Fruit fly (Drosophila melanogaster) whole organism, embryonic: ENCODE results near the gene Rab3-GAP.

ENCODE experiments used
- B-H1 ChIP-seq: fragments of 200-800 bp; sonication (Bioruptor generic); IDR thresholded peaks from 3 replicates; pipeline ENCODE4 v1.3.6; 2022; ENCODE audit warnings: missing biosample characterization, missing genetic modification characterization
- CG10321 ChIP-seq: fragments of 200-800 bp; sonication (Bioruptor generic); IDR thresholded peaks from 2 replicates; pipeline ENCODE4 v1.3.6; 2022; ENCODE audit warnings: missing biosample characterization, missing genetic modification characterization
- CG12104 ChIP-seq: fragments of 200-800 bp; sonication (Bioruptor generic); optimal IDR thresholded peaks from 3 replicates; lab custom pipeline; 2016; ENCODE audit warnings: missing biosample characterization, missing genetic modification characterization
- CG12769 ChIP-seq: fragments of 200-800 bp; sonication (Bioruptor generic); optimal IDR thresholded peaks from 2 replicates; lab custom pipeline; 2019; ENCODE audit warnings: missing biosample characterization, mild to moderate bottlenecking, missing genetic modification characterization, moderate library complexity
- CG12942 ChIP-seq: fragments of 200-800 bp; sonication (Bioruptor generic); optimal IDR thresholded peaks from 3 replicates; lab custom pipeline; 2016; ENCODE audit warnings: missing biosample characterization, missing genetic modification characterization
- CG13775 ChIP-seq: fragments of 200-800 bp; sonication (Bioruptor generic); optimal IDR thresholded peaks from 3 replicates; lab custom pipeline; 2017; ENCODE audit warnings: missing biosample characterization, mild to moderate bottlenecking, missing genetic modification characterization
- CG14441 ChIP-seq: fragments of 200-800 bp; sonication (Bioruptor generic); IDR thresholded peaks from 2 replicates; pipeline ENCODE4 v1.3.6; 2022; ENCODE audit warnings: missing biosample characterization, missing genetic modification characterization
- CG14710 ChIP-seq: fragments of 200-800 bp; sonication (Bioruptor generic); optimal IDR thresholded peaks from 3 replicates; lab custom pipeline; 2019; ENCODE audit warnings: missing biosample characterization, mild to moderate bottlenecking, missing genetic modification characterization, moderate library complexity
- CG15269 ChIP-seq: fragments of 200-800 bp; sonication (Bioruptor generic); optimal IDR thresholded peaks from 2 replicates; lab custom pipeline; 2018; ENCODE audit warnings: missing biosample characterization, mild to moderate bottlenecking, missing genetic modification characterization, moderate library complexity
- CG15479 ChIP-seq: fragments of 200-800 bp; sonication (Bioruptor generic); optimal IDR thresholded peaks from 3 replicates; lab custom pipeline; 2019; ENCODE audit warnings: missing biosample characterization, mild to moderate bottlenecking, missing genetic modification characterization, moderate library complexity
- CG17328 ChIP-seq: fragments of 200-800 bp; sonication (Bioruptor generic); IDR thresholded peaks from 2 replicates; pipeline ENCODE4 v1.3.6; 2022; ENCODE audit warnings: missing biosample characterization, missing genetic modification characterization
- CG1832 ChIP-seq: fragments of 200-800 bp; sonication (Bioruptor generic); optimal IDR thresholded peaks from 2 replicates; lab custom pipeline; 2017; ENCODE audit warnings: missing biosample characterization, mild to moderate bottlenecking, missing genetic modification characterization, inconsistent platforms
- CG18764 ChIP-seq: fragments of 200-800 bp; sonication (Bioruptor generic); optimal IDR thresholded peaks from 3 replicates; lab custom pipeline; 2016; ENCODE audit warnings: missing biosample characterization, missing genetic modification characterization
- CG2199 ChIP-seq: fragments of 200-800 bp; sonication (Bioruptor generic); IDR thresholded peaks from 3 replicates; pipeline ENCODE4 v1.3.6; 2022; ENCODE audit warnings: missing biosample characterization, missing genetic modification characterization
- CG32772 ChIP-seq: fragments of 200-800 bp; sonication (Bioruptor generic); IDR thresholded peaks from 2 replicates; pipeline ENCODE4 v1.3.6; 2022; ENCODE audit warnings: missing biosample characterization, missing genetic modification characterization
- CG6272 ChIP-seq: fragments of 200-800 bp; sonication (Bioruptor generic); IDR thresholded peaks from 2 replicates; pipeline ENCODE4 v1.3.6; 2022; ENCODE audit warnings: missing biosample characterization, missing genetic modification characterization
- CG7271 ChIP-seq: fragments of 200-800 bp; sonication (Bioruptor generic); optimal IDR thresholded peaks from 2 replicates; lab custom pipeline; 2018; ENCODE audit warnings: missing biosample characterization, mild to moderate bottlenecking, missing genetic modification characterization, moderate library complexity
- CG8478 ChIP-seq: fragments of >200 bp; optimal IDR thresholded peaks from 2 replicates; lab custom pipeline; 2018
- CG9609 ChIP-seq: fragments of 200-800 bp; sonication (Bioruptor generic); optimal IDR thresholded peaks from 3 replicates; lab custom pipeline; 2016; ENCODE audit warnings: missing biosample characterization, missing genetic modification characterization
- CHES-1-like ChIP-seq: fragments of 200-800 bp; sonication (Bioruptor generic); optimal IDR thresholded peaks from 2 replicates; lab custom pipeline; 2016; ENCODE audit warnings: missing biosample characterization, missing genetic modification characterization
- D ChIP-seq, 2 experiments: fragments of 200-800 bp in 1 of 2; fragments of >200 bp in 1 of 2; sonication (Bioruptor generic) in 1 of 2; optimal IDR thresholded peaks; 2 replicates in 1 of 2; 3 replicates in 1 of 2; lab custom pipeline; 2017; ENCODE audit warnings: mild to moderate bottlenecking in 1 of 2, missing biosample characterization in 1 of 2, missing genetic modification characterization in 1 of 2, missing genetic modification reagents in 1 of 2
- Ets65A ChIP-seq: fragments of 200-800 bp; sonication (Bioruptor generic); peaks from one replicate; lab custom pipeline; 2016; ENCODE audit warnings: missing biosample characterization, missing genetic modification characterization
- HHEX ChIP-seq: fragments of 200-800 bp; sonication (Bioruptor generic); optimal IDR thresholded peaks from 3 replicates; lab custom pipeline; 2017; ENCODE audit warnings: missing biosample characterization, mild to moderate bottlenecking, missing genetic modification characterization, missing genetic modification reagents
- HLHmδ ChIP-seq: fragments of 200-800 bp; sonication (Bioruptor generic); optimal IDR thresholded peaks from 2 replicates; lab custom pipeline; 2018; ENCODE audit warnings: missing biosample characterization, mild to moderate bottlenecking, missing genetic modification characterization, moderate library complexity
- HmgZ ChIP-seq: fragments of 200-800 bp; sonication (Bioruptor generic); optimal IDR thresholded peaks from 2 replicates; lab custom pipeline; 2018; ENCODE audit warnings: missing biosample characterization, mild to moderate bottlenecking, missing genetic modification characterization
- Kr ChIP-seq: fragments of 200-800 bp; sonication (Bioruptor generic); optimal IDR thresholded peaks from 2 replicates; lab custom pipeline; 2017; ENCODE audit warnings: missing biosample characterization, mild to moderate bottlenecking, missing genetic modification characterization
- Lpt ChIP-seq: fragments of >200 bp; optimal IDR thresholded peaks from 2 replicates; lab custom pipeline; 2018; ENCODE audit warnings: missing biosample characterization, missing genetic modification characterization
- NK7.1 ChIP-seq: fragments of 200-800 bp; sonication (Bioruptor generic); optimal IDR thresholded peaks from 3 replicates; lab custom pipeline; 2016; ENCODE audit warnings: missing biosample characterization, missing genetic modification characterization
- Nf-YB ChIP-seq: fragments of 200-800 bp; sonication (Bioruptor generic); optimal IDR thresholded peaks from 3 replicates; lab custom pipeline; 2019; ENCODE audit warnings: missing biosample characterization, mild to moderate bottlenecking, missing genetic modification characterization, moderate library complexity
- Nf-YC ChIP-seq: fragments of 200-800 bp; optimal IDR thresholded peaks from 3 replicates; lab custom pipeline; 2019; ENCODE audit warnings: missing biosample characterization, mild to moderate bottlenecking, missing genetic modification characterization, moderate library complexity
- Poxn ChIP-seq: fragments of 200-800 bp; sonication (Bioruptor generic); IDR thresholded peaks from 2 replicates; pipeline ENCODE4 v1.3.6; 2022; ENCODE audit warnings: missing biosample characterization, missing genetic modification characterization
- Tbp ChIP-seq: fragments of >200 bp; optimal IDR thresholded peaks from 2 replicates; lab custom pipeline; 2018; ENCODE audit warnings: missing biosample characterization, missing genetic modification characterization
- amos ChIP-seq: fragments of 200-800 bp; sonication (Bioruptor generic); IDR thresholded peaks from 2 replicates; pipeline ENCODE4 v1.3.6; 2022; ENCODE audit warnings: missing biosample characterization, missing genetic modification characterization; ENCODE audit not compliant: partially characterized antibody
- cad ChIP-seq: fragments of >200 bp; optimal IDR thresholded peaks from 2 replicates; lab custom pipeline; 2017; ENCODE audit warnings: missing biosample characterization, missing genetic modification characterization
- dmrt99B ChIP-seq: fragments of 200-800 bp; sonication (Bioruptor generic); optimal IDR thresholded peaks from 2 replicates; lab custom pipeline; 2018; ENCODE audit warnings: missing biosample characterization, mild to moderate bottlenecking, missing genetic modification characterization, moderate library complexity
- dpn ChIP-seq, 2 experiments: fragments of 200-800 bp; sonication (Bioruptor generic); optimal IDR thresholded peaks; 3 replicates each; lab custom pipeline; 2016; ENCODE audit warnings: missing biosample characterization in 2 of 2, missing genetic modification characterization in 2 of 2
- grau ChIP-seq: fragments of 200-800 bp; optimal IDR thresholded peaks from 3 replicates; lab custom pipeline; 2019; ENCODE audit warnings: missing biosample characterization, mild to moderate bottlenecking, missing genetic modification characterization, moderate library complexity
- kni ChIP-seq: fragments of 200-800 bp; sonication (Bioruptor generic); optimal IDR thresholded peaks from 3 replicates; lab custom pipeline; 2017; ENCODE audit warnings: mild to moderate bottlenecking, missing biosample characterization, missing genetic modification reagents, missing genetic modification characterization
- prd ChIP-seq, 3 experiments: fragments of >200 bp in 2 of 3; fragments of 200-800 bp in 1 of 3; sonication (Bioruptor generic) in 1 of 3; optimal IDR thresholded peaks in 2 of 3; IDR thresholded peaks in 1 of 3; 2 replicates in 2 of 3; 3 replicates in 1 of 3; pipeline versions ENCODE4 v1.3.6 to Lab custom; 2017 to 2022; ENCODE audit warnings: missing biosample characterization in 1 of 3, missing genetic modification characterization in 1 of 3
- sens ChIP-seq: fragments of 200-800 bp; sonication (Bioruptor generic); peaks from one replicate; lab custom pipeline; 2016; ENCODE audit warnings: missing biosample characterization, missing genetic modification characterization
- tgo ChIP-seq: fragments of 200-800 bp; sonication (Bioruptor generic); IDR thresholded peaks from 3 replicates; pipeline ENCODE4 v1.3.6; 2022; ENCODE audit warnings: missing biosample characterization, missing genetic modification characterization
- tll ChIP-seq, 2 experiments: fragments of 200-800 bp in 1 of 2; fragments of >200 bp in 1 of 2; sonication (Bioruptor generic) in 1 of 2; optimal IDR thresholded peaks; 2 replicates each; lab custom pipeline; 2017 to 2019; ENCODE audit warnings: missing biosample characterization in 2 of 2, missing genetic modification characterization in 2 of 2, mild to moderate bottlenecking in 1 of 2, moderate library complexity in 1 of 2
- twi ChIP-seq: fragments of 200-800 bp; optimal IDR thresholded peaks from 2 replicates; lab custom pipeline; 2019; ENCODE audit warnings: missing biosample characterization, mild to moderate bottlenecking, missing genetic modification characterization, moderate library complexity
- zen ChIP-seq: fragments of 200-800 bp; sonication (Bioruptor generic); optimal IDR thresholded peaks from 3 replicates; lab custom pipeline; 2018; ENCODE audit warnings: missing biosample characterization, mild to moderate bottlenecking, missing genetic modification characterization, moderate library complexity

Rab3-GAP gene

dm6 chr2L:12081118-12081665 lies 18.2 kb upstream of the Rab3-GAP start (continued):
- TF ChIP-seq CG17328 (no peak), prd (optimal IDR thresholded peaks at IDR 0.05; lab: Kevin White, UChicago) (no peak), prd (GFP tag; IDR thresholded peaks at IDR 0.05; lab: Robert Waterston, UW) (peak; percentile 41; the same call in 1 of the 3 replicates), NK7.1 (GFP tag; lab: Kevin White, UChicago) (no peak), CG9609 (GFP tag; lab: Kevin White, UChicago) (no peak), sens (GFP tag; lab: Kevin White, UChicago) (peak; percentile 67), Poxn (no peak), CG7271 (peak; percentile 91), CG10321 (GFP tag; lab: Robert Waterston, UW) (no peak), grau (tag; lab: Kevin White, UChicago) (no peak), HLHmδ (GFP tag; lab: Kevin White, UChicago) (no peak), CG14710 (tag; lab: Kevin White, UChicago) (no peak), dpn (GFP tag; optimal IDR thresholded peaks at IDR 0.05; lab: Kevin White, UChicago) (no peak), CG2199 (GFP tag; lab: Robert Waterston, UW) (0 out of 3 replicates have a peak, but pooled peaks have one; percentile 16), B-H1 (no peak), CG18764 (GFP tag; lab: Kevin White, UChicago) (no peak), tll (GFP tag; optimal IDR thresholded peaks at IDR 0.05; lab: Kevin White, UChicago) (peak; percentile 41 to 100), CG13775 (GFP tag; lab: Kevin White, UChicago) (no peak), dmrt99B (tag; lab: Kevin White, UChicago) (no peak), CG12104 (no peak), Kr (GFP tag; lab: Kevin White, UChicago) (peak; percentile 73), CG12942 (GFP tag; lab: Kevin White, UChicago) (no peak), kni (GFP tag; lab: Kevin White, UChicago) (no peak), CHES-1-like (GFP tag; lab: Kevin White, UChicago) (no peak), tgo (GFP tag; lab: Robert Waterston, UW) (no peak), Tbp (no peak), CG15269 (tag; lab: Kevin White, UChicago) (no peak), CG12769 (no peak), CG15479 (GFP tag; lab: Kevin White, UChicago) (peak; percentile 93), amos (GFP tag; lab: Robert Waterston, UW) (0 out of 2 replicates have a peak, but pooled peaks have one; percentile 14)

- TF ChIP-seq CG15479 (GFP tag; lab: Kevin White, UChicago), result peak; percentile 26
- no peak for TF ChIP-seq prd (optimal IDR thresholded peaks at IDR 0.05; lab: Kevin White, UChicago)
- TF ChIP-seq prd (GFP tag; IDR thresholded peaks at IDR 0.05; lab: Robert Waterston, UW), result peak; percentile 85
- peak; percentile 54 for TF ChIP-seq cad (GFP tag; lab: Kevin White, UChicago)
- TF ChIP-seq Nf-YC (tag; lab: Kevin White, UChicago), result peak; percentile 53
- TF ChIP-seq tgo (GFP tag; lab: Robert Waterston, UW), result no peak
- peak; percentile 87 for TF ChIP-seq D (optimal IDR thresholded peaks at IDR 0.05; lab: Kevin White, UChicago)
- no peak for TF ChIP-seq D (GFP tag; optimal IDR thresholded peaks at IDR 0.05; lab: Kevin White, UChicago)
- TF ChIP-seq Lpt (GFP tag; lab: Kevin White, UChicago), result no peak
- TF ChIP-seq tll (GFP tag; optimal IDR thresholded peaks at IDR 0.05; lab: Kevin White, UChicago), result peak in 1 of 2 experiments; percentile 70
- TF ChIP-seq CG1832 (GFP tag; lab: Kevin White, UChicago), result peak; percentile 19
- no peak for TF ChIP-seq CG14441 (GFP tag; lab: Robert Waterston, UW)
- no peak for TF ChIP-seq HHEX (GFP tag; lab: Kevin White, UChicago)
- peak; percentile 96 for TF ChIP-seq zen (tag; lab: Kevin White, UChicago)
- 0 out of 2 replicates have a peak, but pooled peaks have one; percentile 19 for TF ChIP-seq CG32772 (GFP tag; lab: Robert Waterston, UW)
- TF ChIP-seq Tbp, result no peak
- TF ChIP-seq Nf-YB (GFP tag; lab: Kevin White, UChicago), result peak; percentile 34
- peak; percentile 49 for TF ChIP-seq twi
- no peak for TF ChIP-seq CG6272 (GFP tag; lab: Robert Waterston, UW)
- peak; percentile 48 for TF ChIP-seq Ets65A (GFP tag; lab: Kevin White, UChicago)
- no peak for TF ChIP-seq HmgZ (tag; lab: Kevin White, UChicago)
- TF ChIP-seq CG8478, result peak; percentile 71
These were observed 16.9 kb upstream of the Rab3-GAP start for dm6 chr2L:12079827-12080381.
